Fruit fly (Drosophila melanogaster) whole organism, embryonic: ENCODE data around the gene CG9672.

ENCODE experiments used
- CG4360 ChIP-seq: fragments of 200-800 bp; sonication (Bioruptor generic); IDR thresholded peaks from 2 replicates; pipeline ENCODE4 v1.3.6; 2022; ENCODE audit warnings: missing biosample characterization, missing genetic modification characterization
- ap ChIP-seq: fragments of 200-800 bp; sonication (Bioruptor generic); IDR thresholded peaks from 2 replicates; pipeline ENCODE4 v1.3.6; 2022; ENCODE audit warnings: missing biosample characterization, missing genetic modification characterization
- chn ChIP-seq: fragments of 200-800 bp; sonication (Bioruptor generic); optimal IDR thresholded peaks from 2 replicates; lab custom pipeline; 2016; ENCODE audit warnings: missing biosample characterization, missing genetic modification characterization
- grn ChIP-seq: fragments of 200-800 bp; sonication (Bioruptor generic); optimal IDR thresholded peaks from 3 replicates; lab custom pipeline; 2017; ENCODE audit warnings: missing biosample characterization, missing genetic modification characterization
- stwl ChIP-seq: fragments of 200-800 bp; sonication (Bioruptor generic); optimal IDR thresholded peaks from 3 replicates; lab custom pipeline; 2018; ENCODE audit warnings: missing biosample characterization, mild to moderate bottlenecking, missing genetic modification characterization, moderate library complexity
- ttk ChIP-seq: fragments of 200-800 bp; sonication (Bioruptor generic); IDR thresholded peaks from 2 replicates; pipeline ENCODE4 v2.1.2; 2022; ENCODE audit warnings: missing biosample characterization, missing genetic modification characterization

DNA sequence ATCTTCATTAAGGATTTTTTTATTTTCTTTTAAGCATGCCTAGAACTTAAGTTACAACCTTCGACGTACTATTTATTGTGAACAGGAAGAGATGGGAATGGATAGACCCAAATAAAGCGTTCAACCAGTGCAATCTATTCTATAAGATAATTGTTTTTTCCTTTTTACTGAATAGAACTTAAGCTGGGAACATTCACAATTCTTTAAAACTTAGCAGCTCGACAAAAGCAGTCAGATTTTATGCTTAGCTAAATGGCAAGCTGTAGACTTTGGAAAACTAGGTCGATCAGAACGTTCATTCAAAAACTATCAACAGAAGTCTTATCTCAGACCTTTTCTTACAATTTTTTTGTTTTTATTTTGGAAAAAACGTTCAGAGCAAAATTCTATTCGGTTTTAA is 4.3 kb upstream of the CG9672 start, which contains the start of gene CG13008:
- TF ChIP-seq stwl (tag; lab: Kevin White, UChicago) (no peak), chn (GFP tag; lab: Kevin White, UChicago) (no peak), ap (GFP tag; lab: Robert Waterston, UW) (no peak), grn (GFP tag; lab: Kevin White, UChicago) (no peak), ttk (GFP tag; lab: Robert Waterston, UW) (no peak), CG4360 (GFP tag; lab: Robert Waterston, UW) (no peak)
